Worm (Caenorhabditis elegans) whole organism, L4 larva: ENCODE data around the gene C07D8.5.

Experiments used
- F37D6.2 ChIP-seq: sonication (generic microtip); optimal IDR thresholded peaks from 2 replicates; lab custom pipeline; 2016; ENCODE audit warnings: mild to moderate bottlenecking, missing genetic modification characterization, missing compliant biosample characterization
- F44E2.7 ChIP-seq: fragments of 200-800 bp; sonication (Bioruptor generic); IDR thresholded peaks from 2 replicates; pipeline ENCODE4 v2.1.2; 2022; ENCODE audit warnings: missing genetic modification characterization, missing compliant biosample characterization
- T20F7.1 ChIP-seq: fragments of 200-800 bp; sonication (Bioruptor generic); optimal IDR thresholded peaks from 2 replicates; lab custom pipeline; 2018; ENCODE audit warnings: mild to moderate bottlenecking, missing genetic modification characterization, missing compliant biosample characterization
- T26A8.4 ChIP-seq: fragments of 200-800 bp; sonication (Bioruptor generic); IDR thresholded peaks from 2 replicates; pipeline ENCODE4 v1.3.6; 2022; ENCODE audit warnings: missing genetic modification characterization, missing compliant biosample characterization
- Y75B8A.6 ChIP-seq: fragments of 200-800 bp; sonication (Bioruptor generic); IDR thresholded peaks from 2 replicates; pipeline ENCODE4 v1.3.6; 2022; ENCODE audit warnings: missing genetic modification reagents, missing genetic modification characterization, missing compliant biosample characterization
- ZK546.5 ChIP-seq, 2 experiments: sonication (generic microtip); optimal IDR thresholded peaks; 2 replicates each; lab custom pipeline; 2017; ENCODE audit warnings: missing biosample characterization in 2 of 2, missing genetic modification characterization in 2 of 2
- aha-1 ChIP-seq: fragments of 150-350 bp; peaks from one replicate; lab custom pipeline; 2014; ENCODE audit warnings: missing biosample characterization, missing genetic modification characterization
- arid-1 ChIP-seq: fragments of 200-800 bp; sonication (Bioruptor generic); conservative IDR thresholded peaks from 2 replicates; pipeline ENCODE4 v1.3.6; 2022; ENCODE audit warnings: missing genetic modification reagents, missing genetic modification characterization, missing compliant biosample characterization
- ceh-20 ChIP-seq: fragments of 200-800 bp; sonication (Bioruptor generic); IDR thresholded peaks from 2 replicates; pipeline ENCODE4 v1.3.6; 2022; ENCODE audit warnings: missing genetic modification reagents, missing genetic modification characterization, missing compliant biosample characterization
- ceh-28 ChIP-seq: fragments of 150-350 bp; optimal IDR thresholded peaks from 2 replicates; lab custom pipeline; 2014; ENCODE audit warnings: missing biosample characterization, missing genetic modification reagents, missing genetic modification characterization
- daf-16 ChIP-seq, 3 experiments: sonication (generic microtip); optimal IDR thresholded peaks; 2 replicates each; lab custom pipeline; 2016 to 2017; ENCODE audit warnings: missing genetic modification characterization in 3 of 3, missing genetic modification reagents in 3 of 3, mild to moderate bottlenecking in 2 of 3, missing compliant biosample characterization in 2 of 3, missing biosample characterization in 1 of 3, moderate library complexity in 1 of 3
- dmd-6 ChIP-seq: fragments of 200-800 bp; sonication (Bioruptor generic); IDR thresholded peaks from 2 replicates; pipeline ENCODE4 v1.3.6; 2022; ENCODE audit warnings: missing genetic modification reagents, missing genetic modification characterization, missing compliant biosample characterization
- dmd-8 ChIP-seq: fragments of 200-800 bp; sonication (Bioruptor generic); IDR thresholded peaks from 2 replicates; pipeline ENCODE4 v1.3.6; 2022; ENCODE audit warnings: missing genetic modification characterization, missing compliant biosample characterization
- dpl-1 ChIP-seq: fragments of 150-350 bp; optimal IDR thresholded peaks from 2 replicates; lab custom pipeline; 2014; ENCODE audit warnings: missing biosample characterization, missing genetic modification reagents, missing genetic modification characterization
- dve-1 ChIP-seq: sonication (generic microtip); optimal IDR thresholded peaks from 2 replicates; lab custom pipeline; 2017; ENCODE audit warnings: antibody characterized with exemption, mild to moderate bottlenecking, missing genetic modification characterization, missing compliant biosample characterization; ENCODE audit not compliant: insufficient read depth
- hlh-11 ChIP-seq: fragments of 200-800 bp; sonication (Bioruptor generic); optimal IDR thresholded peaks from 2 replicates; lab custom pipeline; 2018; ENCODE audit warnings: mild to moderate bottlenecking, missing genetic modification characterization, missing compliant biosample characterization
- hlh-30 ChIP-seq: sonication (generic microtip); optimal IDR thresholded peaks from 2 replicates; lab custom pipeline; 2017; ENCODE audit warnings: antibody characterized with exemption, mild to moderate bottlenecking, missing genetic modification characterization, missing compliant biosample characterization; ENCODE audit not compliant: insufficient read depth
- lim-7 ChIP-seq: fragments of 200-800 bp; sonication (Bioruptor generic); IDR thresholded peaks from 2 replicates; pipeline ENCODE4 v1.3.6; 2022; ENCODE audit warnings: missing genetic modification characterization, missing compliant biosample characterization
- lin-13 ChIP-seq: fragments of 150-350 bp; optimal IDR thresholded peaks from 2 replicates; lab custom pipeline; 2014; ENCODE audit warnings: missing biosample characterization, missing genetic modification reagents, missing genetic modification characterization
- lin-29 ChIP-seq: fragments of 200-800 bp; sonication (Bioruptor generic); IDR thresholded peaks from 2 replicates; pipeline ENCODE4 v1.3.6; 2022; ENCODE audit warnings: missing genetic modification reagents, missing genetic modification characterization, missing compliant biosample characterization
- lir-3 ChIP-seq: sonication (generic microtip); optimal IDR thresholded peaks from 2 replicates; lab custom pipeline; 2016; ENCODE audit warnings: mild to moderate bottlenecking, missing genetic modification characterization, missing compliant biosample characterization
- lsy-2 ChIP-seq, 2 experiments: fragments of 150-350 bp in 1 of 2; sonication (generic microtip) in 1 of 2; optimal IDR thresholded peaks; 2 replicates each; lab custom pipeline; 2014 to 2017; ENCODE audit warnings: missing biosample characterization in 2 of 2, missing genetic modification characterization in 2 of 2
- mdl-1 ChIP-seq, 2 experiments: fragments of 150-350 bp in 1 of 2; sonication (generic microtip) in 1 of 2; optimal IDR thresholded peaks; 2 replicates each; lab custom pipeline; 2014 to 2017; ENCODE audit warnings: missing biosample characterization in 2 of 2, missing genetic modification characterization in 2 of 2
- mep-1 ChIP-seq: fragments of 150-350 bp; sonication (generic microtip); optimal IDR thresholded peaks from 3 replicates; lab custom pipeline; 2014; ENCODE audit warnings: missing biosample characterization, missing genetic modification characterization
- mes-2 ChIP-seq: sonication (generic microtip); optimal IDR thresholded peaks from 2 replicates; lab custom pipeline; 2016; ENCODE audit warnings: missing genotype, mild to moderate bottlenecking, missing genetic modification characterization, missing compliant biosample characterization; ENCODE audit not compliant: poor library complexity, severe bottlenecking
- mxl-3 ChIP-seq: fragments of 200-800 bp; sonication (Bioruptor generic); optimal IDR thresholded peaks from 2 replicates; lab custom pipeline; 2018; ENCODE audit warnings: mild to moderate bottlenecking, missing genetic modification characterization, missing compliant biosample characterization
- nhr-10 ChIP-seq: fragments of 150-350 bp; optimal IDR thresholded peaks from 2 replicates; lab custom pipeline; 2014; ENCODE audit warnings: missing biosample characterization, missing genetic modification characterization
- nhr-102 ChIP-seq: sonication (generic microtip); optimal IDR thresholded peaks from 2 replicates; lab custom pipeline; 2016; ENCODE audit warnings: mild to moderate bottlenecking, missing genetic modification characterization, moderate library complexity, missing compliant biosample characterization
- nhr-28 ChIP-seq: fragments of 150-350 bp; optimal IDR thresholded peaks from 2 replicates; lab custom pipeline; 2014; ENCODE audit warnings: missing biosample characterization, missing genetic modification characterization
- nhr-48 ChIP-seq: sonication (generic microtip); optimal IDR thresholded peaks from 2 replicates; lab custom pipeline; 2016; ENCODE audit warnings: mild to moderate bottlenecking, missing genetic modification characterization, missing compliant biosample characterization
- nhr-77 ChIP-seq: fragments of 150-350 bp; optimal IDR thresholded peaks from 2 replicates; lab custom pipeline; 2014; ENCODE audit warnings: missing biosample characterization, missing genetic modification characterization
- php-3 ChIP-seq: fragments of 200-800 bp; sonication (Bioruptor generic); IDR thresholded peaks from 2 replicates; pipeline ENCODE4 v1.3.6; 2022; ENCODE audit warnings: missing genetic modification reagents, missing genetic modification characterization, missing compliant biosample characterization
- pqm-1 ChIP-seq: sonication (generic microtip); optimal IDR thresholded peaks from 2 replicates; lab custom pipeline; 2017; ENCODE audit warnings: missing biosample characterization, missing genetic modification characterization
- rbr-2 ChIP-seq: sonication (generic microtip); optimal IDR thresholded peaks from 2 replicates; lab custom pipeline; 2016; ENCODE audit warnings: missing genotype, missing genetic modification characterization, missing compliant biosample characterization
- set-16 ChIP-seq: fragments of 200-800 bp; sonication (Bioruptor generic); IDR thresholded peaks from 2 replicates; pipeline ENCODE4 v1.3.6; 2022; ENCODE audit warnings: missing genetic modification reagents, missing genetic modification characterization, missing compliant biosample characterization
- tra-1 ChIP-seq: fragments of 200-800 bp; sonication (Bioruptor generic); IDR thresholded peaks from 2 replicates; pipeline ENCODE4 v1.3.6; 2022; ENCODE audit warnings: missing genetic modification reagents, missing genetic modification characterization, missing compliant biosample characterization
- unc-62 ChIP-seq, 3 experiments: fragments of 150-350 bp in 1 of 3; sonication (generic microtip); optimal IDR thresholded peaks in 2 of 3; peaks in 1 of 3; 1 replicate in 1 of 3; 2 replicates in 2 of 3; lab custom pipeline; 2014 to 2017; ENCODE audit warnings: missing biosample characterization in 3 of 3, missing genetic modification characterization in 3 of 3, missing genetic modification reagents in 3 of 3, missing genotype in 1 of 3
- vab-7 ChIP-seq: fragments of 200-800 bp; sonication (Bioruptor generic); IDR thresholded peaks from 2 replicates; pipeline ENCODE4 v1.3.6; 2022; ENCODE audit warnings: missing genetic modification reagents, missing genetic modification characterization, missing compliant biosample characterization
- zfp-3 ChIP-seq: fragments of 200-800 bp; sonication (Bioruptor generic); conservative IDR thresholded peaks from 2 replicates; pipeline ENCODE4 v1.3.6; 2022; ENCODE audit warnings: missing genetic modification reagents, missing genetic modification characterization, missing compliant biosample characterization
- zip-11 ChIP-seq: fragments of 200-800 bp; sonication (Bioruptor generic); IDR thresholded peaks from 2 replicates; pipeline ENCODE4 v1.3.6; 2022; ENCODE audit warnings: missing genetic modification characterization, missing compliant biosample characterization
- ztf-7 ChIP-seq: fragments of 150-350 bp; optimal IDR thresholded peaks from 2 replicates; lab custom pipeline; 2014; ENCODE audit warnings: missing biosample characterization, missing genetic modification characterization

Gene C07D8.5

ce11 chrX:7311870-7312269 lies 32.0 kb upstream of the C07D8.5 start:
- TF ChIP-seq F44E2.7 (GFP tag; lab: Robert Waterston, UW) = no peak
- no peak for TF ChIP-seq lin-13 (GFP tag; lab: Kevin White, UChicago)
- no peak for TF ChIP-seq arid-1 (GFP tag; lab: Robert Waterston, UW)
- TF ChIP-seq T20F7.1 (GFP tag; lab: Kevin White, UChicago) = no peak
- no peak for TF ChIP-seq zip-11
- no peak for TF ChIP-seq lir-3 (tag; lab: Kevin White, UChicago)
- TF ChIP-seq set-16 = no peak
- no peak for TF ChIP-seq ztf-7 (tag; lab: Kevin White, UChicago)
- no peak for TF ChIP-seq ceh-20 (GFP tag; lab: Robert Waterston, UW)
- no peak for TF ChIP-seq dve-1 (tag; lab: Kevin White, UChicago)
- TF ChIP-seq ceh-28 = no peak
- TF ChIP-seq ZK546.5 (tag; optimal IDR thresholded peaks at IDR 0.05; lab: Kevin White, UChicago) = no peak

- TF ChIP-seq F37D6.2 (tag; lab: Kevin White, UChicago) = no peak
- no peak for TF ChIP-seq vab-7 (GFP tag; lab: Robert Waterston, UW)
- TF ChIP-seq unc-62 (GFP tag; optimal IDR thresholded peaks at IDR 0.05 in 1 of 2; lab: Kevin White, UChicago) = peak in 1 of 2 experiments; percentile 93
- TF ChIP-seq unc-62 (tag; optimal IDR thresholded peaks at IDR 0.05; lab: Kevin White, UChicago) = no peak
Observed at ce11 chrX:7313236-7313635, 30.6 kb upstream of the C07D8.5 start.

- TF ChIP-seq pqm-1 (peak; percentile 25), dmd-8 (GFP tag; lab: Robert Waterston, UW) (no peak), hlh-30 (tag; lab: Kevin White, UChicago) (peak; percentile 30), dpl-1 (no peak), dve-1 (tag; lab: Kevin White, UChicago) (peak; percentile 57), dmd-6 (GFP tag; lab: Robert Waterston, UW) (peak; percentile 22; the same call in 1 of the 2 replicates), hlh-11 (peak; percentile 29), mep-1 (peak; percentile 20), vab-7 (GFP tag; lab: Robert Waterston, UW) (no peak), nhr-102 (tag; lab: Kevin White, UChicago) (peak; percentile 3), daf-16 (GFP tag; optimal IDR thresholded peaks at IDR 0.05; lab: Kevin White, UChicago) (no peak), daf-16 (tag; optimal IDR thresholded peaks at IDR 0.05; lab: Kevin White, UChicago) (peak; percentile 36)
Observed at ce11 chrX:7314564-7314963, 29.3 kb upstream of the C07D8.5 start.

ce11 chrX:7315329-7315728 lies 28.5 kb upstream of the C07D8.5 start, which contains the start of gene spp-3:
Gene spp-3, minus strand, starts transcription at chrX:7315353.
- TF ChIP-seq T20F7.1 (GFP tag; lab: Kevin White, UChicago) = peak; percentile 42
- TF ChIP-seq nhr-48 (tag; lab: Kevin White, UChicago) = peak; percentile 43
- peak; percentile 90 for TF ChIP-seq pqm-1
- peak; percentile 79 for TF ChIP-seq nhr-28 (tag; lab: Kevin White, UChicago)
- no peak for TF ChIP-seq Y75B8A.6 (GFP tag; lab: Robert Waterston, UW)
- TF ChIP-seq mes-2 (tag; lab: Kevin White, UChicago) = peak; percentile 31
- TF ChIP-seq zfp-3 (GFP tag; lab: Robert Waterston, UW) = no peak; the same call in 1 of the 2 replicates
- peak; percentile 73 for TF ChIP-seq hlh-11
- peak; percentile 56 for TF ChIP-seq nhr-102 (tag; lab: Kevin White, UChicago)
- TF ChIP-seq mdl-1 (tag; optimal IDR thresholded peaks at IDR 0.05; lab: Kevin White, UChicago) = peak in 1 of 2 experiments; percentile 60
- 0 out of 2 replicates have a peak, but pooled peaks have one; percentile 45 for TF ChIP-seq tra-1 (GFP tag; lab: Robert Waterston, UW)
- TF ChIP-seq rbr-2 (tag; lab: Kevin White, UChicago) = no peak
- TF ChIP-seq lsy-2 (tag; optimal IDR thresholded peaks at IDR 0.05; lab: Kevin White, UChicago) = peak in 1 of 2 experiments; percentile 67
- TF ChIP-seq mxl-3 = peak; percentile 24
- TF ChIP-seq nhr-77 = peak; percentile 39
- peak; percentile 15 for TF ChIP-seq aha-1 (tag; lab: Kevin White, UChicago)
- TF ChIP-seq T26A8.4 (GFP tag; lab: Robert Waterston, UW) = 0 out of 2 replicates have a peak, but pooled peaks have one; percentile 44
- no peak for TF ChIP-seq lim-7 (GFP tag; lab: Robert Waterston, UW)
- TF ChIP-seq mep-1 = peak; percentile 49
- peak; percentile 89 for TF ChIP-seq dmd-6 (GFP tag; lab: Robert Waterston, UW)
- no peak for TF ChIP-seq zip-11
- TF ChIP-seq php-3 = peak; percentile 89
- TF ChIP-seq daf-16 (GFP tag; optimal IDR thresholded peaks at IDR 0.05; lab: Kevin White, UChicago) = peak in 1 of 2 experiments; percentile 43
- TF ChIP-seq daf-16 (tag; optimal IDR thresholded peaks at IDR 0.05; lab: Kevin White, UChicago) = peak; percentile 90
- peak; percentile 85 for TF ChIP-seq dve-1 (tag; lab: Kevin White, UChicago)
- no peak for TF ChIP-seq lin-29 (GFP tag; lab: Robert Waterston, UW)
- peak; percentile 54 for TF ChIP-seq hlh-30 (tag; lab: Kevin White, UChicago)
- no peak for TF ChIP-seq nhr-10
